Fruit fly (Drosophila melanogaster) whole organism, prepupa: ENCODE data around the gene Gyc88E.
A peak's percentile ranks its signal among the peaks of the same experiment; 100 is the strongest.

Experiments
- CG10631 ChIP-seq: fragments of 200-800 bp; sonication (Bioruptor generic); optimal IDR thresholded peaks from 2 replicates; lab custom pipeline; 2016; ENCODE audit warnings: missing biosample characterization, missing genetic modification characterization
- CG10669 ChIP-seq: fragments of 200-800 bp; sonication (Bioruptor generic); optimal IDR thresholded peaks from 3 replicates; lab custom pipeline; 2018; ENCODE audit warnings: missing biosample characterization, mild to moderate bottlenecking, missing genetic modification characterization, moderate library complexity
- CG11294 ChIP-seq: fragments of 200-800 bp; sonication (Bioruptor generic); IDR thresholded peaks from 2 replicates; pipeline ENCODE4 v1.3.6; 2022; ENCODE audit warnings: missing biosample characterization, missing genetic modification characterization
- CG11762 ChIP-seq: fragments of 200-800 bp; sonication (Bioruptor generic); optimal IDR thresholded peaks from 3 replicates; lab custom pipeline; 2016; ENCODE audit warnings: missing biosample characterization, missing genetic modification characterization; ENCODE audit not compliant: insufficient read depth
- CG1621 ChIP-seq: fragments of 200-800 bp; sonication (Bioruptor generic); optimal IDR thresholded peaks from 3 replicates; lab custom pipeline; 2018; ENCODE audit warnings: missing biosample characterization, mild to moderate bottlenecking, missing genetic modification characterization
- CG3032 ChIP-seq: fragments of 200-800 bp; optimal IDR thresholded peaks from 2 replicates; lab custom pipeline; 2019; ENCODE audit warnings: missing biosample characterization, mild to moderate bottlenecking, missing genetic modification characterization, moderate library complexity
- CG31627 ChIP-seq: fragments of 200-800 bp; sonication (Bioruptor generic); optimal IDR thresholded peaks from 3 replicates; lab custom pipeline; 2016; ENCODE audit warnings: missing biosample characterization, missing genetic modification characterization
- CG32006 ChIP-seq: fragments of 200-800 bp; sonication (Bioruptor generic); optimal IDR thresholded peaks from 3 replicates; lab custom pipeline; 2017; ENCODE audit warnings: missing biosample characterization, mild to moderate bottlenecking, missing genetic modification characterization
- CG34406 ChIP-seq: fragments of 200-800 bp; sonication (Bioruptor generic); optimal IDR thresholded peaks from 3 replicates; lab custom pipeline; 2016; ENCODE audit warnings: missing biosample characterization, missing genetic modification characterization
- CG6276 ChIP-seq: fragments of 200-800 bp; sonication (Bioruptor generic); optimal IDR thresholded peaks from 2 replicates; lab custom pipeline; 2017; ENCODE audit warnings: missing biosample characterization, mild to moderate bottlenecking, missing genetic modification characterization
- CG6854 ChIP-seq: fragments of 200-800 bp; sonication (Bioruptor generic); optimal IDR thresholded peaks from 2 replicates; lab custom pipeline; 2017; ENCODE audit warnings: missing biosample characterization, mild to moderate bottlenecking, missing genetic modification characterization
- CG7368 ChIP-seq: fragments of 200-800 bp; sonication (Bioruptor generic); optimal IDR thresholded peaks from 3 replicates; lab custom pipeline; 2016; ENCODE audit warnings: missing biosample characterization, missing genetic modification characterization
- CG8119 ChIP-seq: fragments of 200-800 bp; sonication (Bioruptor generic); IDR thresholded peaks from 3 replicates; pipeline ENCODE4 v1.3.6; 2022; ENCODE audit warnings: missing biosample characterization, missing genetic modification characterization
- CG8632 ChIP-seq: fragments of 200-800 bp; sonication (Bioruptor generic); optimal IDR thresholded peaks from 3 replicates; lab custom pipeline; 2016; ENCODE audit warnings: missing biosample characterization, missing genetic modification characterization
- Eip78C ChIP-seq: fragments of 200-800 bp; sonication (Bioruptor generic); peaks from one replicate; lab custom pipeline; 2016; ENCODE audit warnings: missing biosample characterization, missing genetic modification characterization
- Eip93F ChIP-seq: fragments of 200-800 bp; sonication (Bioruptor generic); optimal IDR thresholded peaks from 2 replicates; lab custom pipeline; 2016; ENCODE audit warnings: missing biosample characterization, mild to moderate bottlenecking, missing genetic modification characterization
- Ets21C ChIP-seq: fragments of 200-800 bp; sonication (Bioruptor generic); optimal IDR thresholded peaks from 3 replicates; lab custom pipeline; 2016; ENCODE audit warnings: missing biosample characterization, missing genetic modification characterization
- Ets96B ChIP-seq: fragments of 200-800 bp; optimal IDR thresholded peaks from 2 replicates; lab custom pipeline; 2019; ENCODE audit warnings: missing biosample characterization, mild to moderate bottlenecking, missing genetic modification characterization, moderate library complexity
- Hr38 ChIP-seq: sonication (Bioruptor generic); optimal IDR thresholded peaks from 2 replicates; lab custom pipeline; 2016; ENCODE audit warnings: missing biosample characterization, missing genetic modification characterization
- Hr39 ChIP-seq: fragments of 200-800 bp; sonication (Bioruptor generic); optimal IDR thresholded peaks from 2 replicates; lab custom pipeline; 2016; ENCODE audit warnings: missing biosample characterization, missing genetic modification characterization
- Hr4 ChIP-seq: fragments of 200-800 bp; sonication (Bioruptor generic); optimal IDR thresholded peaks from 3 replicates; lab custom pipeline; 2016; ENCODE audit warnings: missing biosample characterization, missing genetic modification characterization
- Lpt ChIP-seq: fragments of 200-800 bp; sonication (Bioruptor generic); optimal IDR thresholded peaks from 3 replicates; lab custom pipeline; 2016; ENCODE audit warnings: missing biosample characterization, missing genetic modification characterization
- OdsH ChIP-seq: fragments of 200-800 bp; sonication (Bioruptor generic); optimal IDR thresholded peaks from 3 replicates; lab custom pipeline; 2016; ENCODE audit warnings: missing biosample characterization, missing genetic modification characterization
- Smox ChIP-seq: fragments of 200-800 bp; sonication (Bioruptor generic); optimal IDR thresholded peaks from 3 replicates; lab custom pipeline; 2016; ENCODE audit warnings: missing biosample characterization, missing genetic modification characterization
- Sox15 ChIP-seq: fragments of 200-800 bp; sonication (Bioruptor generic); optimal IDR thresholded peaks from 3 replicates; lab custom pipeline; 2016; ENCODE audit warnings: missing biosample characterization, missing genetic modification characterization
- achi ChIP-seq: fragments of 200-800 bp; sonication (Bioruptor generic); optimal IDR thresholded peaks from 3 replicates; lab custom pipeline; 2016; ENCODE audit warnings: missing biosample characterization, missing genetic modification characterization
- acj6 ChIP-seq: fragments of 200-800 bp; sonication (Bioruptor generic); optimal IDR thresholded peaks from 3 replicates; lab custom pipeline; 2016; ENCODE audit warnings: missing biosample characterization, missing genetic modification characterization
- cyc ChIP-seq: fragments of 200-800 bp; sonication (Bioruptor generic); optimal IDR thresholded peaks from 3 replicates; lab custom pipeline; 2016; ENCODE audit warnings: missing biosample characterization, missing genetic modification characterization
- dac ChIP-seq: fragments of 200-800 bp; sonication (Bioruptor generic); optimal IDR thresholded peaks from 2 replicates; lab custom pipeline; 2017; ENCODE audit warnings: missing biosample characterization, mild to moderate bottlenecking, missing genetic modification characterization
- dsx ChIP-seq: fragments of 200-800 bp; optimal IDR thresholded peaks from 3 replicates; lab custom pipeline; 2019; ENCODE audit warnings: missing biosample characterization, mild to moderate bottlenecking, missing genetic modification characterization, moderate library complexity; ENCODE audit not compliant: poor library complexity, severe bottlenecking
- esn ChIP-seq: fragments of 200-800 bp; sonication (Bioruptor generic); optimal IDR thresholded peaks from 2 replicates; lab custom pipeline; 2016; ENCODE audit warnings: missing biosample characterization, mild to moderate bottlenecking, missing genetic modification characterization, moderate library complexity
- fd59A ChIP-seq: fragments of 200-800 bp; sonication (Bioruptor generic); optimal IDR thresholded peaks from 2 replicates; lab custom pipeline; 2017; ENCODE audit warnings: missing biosample characterization, mild to moderate bottlenecking, missing genetic modification characterization, missing genetic modification reagents
- fd85E ChIP-seq: fragments of 200-800 bp; sonication (Bioruptor generic); optimal IDR thresholded peaks from 3 replicates; lab custom pipeline; 2016; ENCODE audit warnings: missing biosample characterization, missing genetic modification characterization
- fkh ChIP-seq: fragments of 200-800 bp; sonication (Bioruptor generic); optimal IDR thresholded peaks from 3 replicates; lab custom pipeline; 2017; ENCODE audit warnings: missing biosample characterization, mild to moderate bottlenecking, missing genetic modification characterization, moderate library complexity
- lz ChIP-seq: fragments of 200-800 bp; sonication (Bioruptor generic); optimal IDR thresholded peaks from 3 replicates; lab custom pipeline; 2016; ENCODE audit warnings: missing biosample characterization, missing genetic modification characterization
- pdm3 ChIP-seq: fragments of 200-800 bp; sonication (Bioruptor generic); optimal IDR thresholded peaks from 3 replicates; lab custom pipeline; 2016; ENCODE audit warnings: missing biosample characterization, missing genetic modification characterization
- salr ChIP-seq, 2 experiments: fragments of 200-800 bp; sonication (Bioruptor generic); optimal IDR thresholded peaks; 3 replicates each; lab custom pipeline; 2016 to 2018; ENCODE audit warnings: missing biosample characterization in 2 of 2, missing genetic modification characterization in 2 of 2, mild to moderate bottlenecking in 1 of 2
- spab ChIP-seq: fragments of 200-800 bp; sonication (Bioruptor generic); optimal IDR thresholded peaks from 2 replicates; lab custom pipeline; 2017; ENCODE audit warnings: missing biosample characterization, mild to moderate bottlenecking, missing genetic modification characterization, missing genetic modification reagents
- ss ChIP-seq, 2 experiments: fragments of 200-800 bp; sonication (Bioruptor generic); optimal IDR thresholded peaks; 2 replicates in 1 of 2; 3 replicates in 1 of 2; lab custom pipeline; 2017 to 2018; ENCODE audit warnings: mild to moderate bottlenecking in 2 of 2, missing biosample characterization in 2 of 2, missing genetic modification characterization in 2 of 2, moderate library complexity in 1 of 2
- topi ChIP-seq: fragments of 200-800 bp; sonication (Bioruptor generic); optimal IDR thresholded peaks from 3 replicates; lab custom pipeline; 2016; ENCODE audit warnings: missing biosample characterization, missing genetic modification characterization

Gyc88E gene

dm6 chr3R:15123036-15123715 is 27.0 kb upstream of the Gyc88E start:
- no peak for TF ChIP-seq Hr38 (GFP tag; lab: Kevin White, UChicago)
- TF ChIP-seq fkh, result peak; percentile 55
- TF ChIP-seq CG8119 (GFP tag; lab: Robert Waterston, UW), result no peak

- no peak for TF ChIP-seq CG1621 (tag; lab: Kevin White, UChicago)
- TF ChIP-seq CG11762 (GFP tag; lab: Kevin White, UChicago), result no peak
- TF ChIP-seq CG34406 (GFP tag; lab: Kevin White, UChicago), result no peak
- TF ChIP-seq esn, result no peak
- TF ChIP-seq Hr4 (GFP tag; lab: Kevin White, UChicago), result no peak
- TF ChIP-seq Lpt (GFP tag; lab: Kevin White, UChicago), result no peak
- no peak for TF ChIP-seq Hr39 (GFP tag; lab: Kevin White, UChicago)
- no peak for TF ChIP-seq Smox (GFP tag; lab: Kevin White, UChicago)
- no peak for TF ChIP-seq fd85E (GFP tag; lab: Kevin White, UChicago)
- no peak for TF ChIP-seq CG6854 (GFP tag; lab: Kevin White, UChicago)
- TF ChIP-seq Eip78C (GFP tag; lab: Kevin White, UChicago), result no peak
Observed at dm6 chr3R:15124559-15124958, 25.6 kb upstream of the Gyc88E start.

- TF ChIP-seq fkh (no peak), Eip78C (GFP tag; lab: Kevin White, UChicago) (no peak), Lpt (GFP tag; lab: Kevin White, UChicago) (no peak), CG32006 (no peak), CG11294 (no peak), achi (no peak), Ets21C (GFP tag; lab: Kevin White, UChicago) (no peak)
Observed at dm6 chr3R:15125796-15126195, 24.4 kb upstream of the Gyc88E start.

- TF ChIP-seq fkh (peak; percentile 18), salr (GFP tag; optimal IDR thresholded peaks at IDR 0.05; lab: Kevin White, UChicago) (no peak)
- TF ChIP-seq, all 60 proteins: peak for 1
Observed at dm6 chr3R:15128060-15128459, 22.1 kb upstream of the Gyc88E start.

dm6 chr3R:15128646-15129429 is 21.3 kb upstream of the Gyc88E start:
- no peak for TF ChIP-seq CG10669 (GFP tag; lab: Kevin White, UChicago)
- TF ChIP-seq Eip78C (GFP tag; lab: Kevin White, UChicago), result peak; percentile 49
- TF ChIP-seq pdm3 (GFP tag; lab: Kevin White, UChicago), result peak; percentile 2
- TF ChIP-seq topi (GFP tag; lab: Kevin White, UChicago), result no peak
- TF ChIP-seq Hr39 (GFP tag; lab: Kevin White, UChicago), result no peak
- peak; percentile 44 for TF ChIP-seq dac (GFP tag; lab: Kevin White, UChicago)
- TF ChIP-seq Sox15 (GFP tag; lab: Kevin White, UChicago), result no peak
- TF ChIP-seq CG6276 (GFP tag; lab: Kevin White, UChicago), result peak; percentile 70
- no peak for TF ChIP-seq Smox (GFP tag; lab: Kevin White, UChicago)
- no peak for TF ChIP-seq fd59A
- TF ChIP-seq spab (GFP tag; lab: Kevin White, UChicago), result peak; percentile 3
- no peak for TF ChIP-seq fd85E (GFP tag; lab: Kevin White, UChicago)
- TF ChIP-seq Ets21C (GFP tag; lab: Kevin White, UChicago), result no peak
- peak; percentile 37 for TF ChIP-seq OdsH (GFP tag; lab: Kevin White, UChicago)
- TF ChIP-seq CG1621 (tag; lab: Kevin White, UChicago), result no peak
- no peak for TF ChIP-seq CG7368 (GFP tag; lab: Kevin White, UChicago)
- TF ChIP-seq fkh, result peak; percentile 8
- TF ChIP-seq Ets96B, result no peak
- no peak for TF ChIP-seq CG3032 (tag; lab: Kevin White, UChicago)
- TF ChIP-seq Hr4 (GFP tag; lab: Kevin White, UChicago), result peak; percentile 57
- TF ChIP-seq CG8632 (GFP tag; lab: Kevin White, UChicago), result no peak
- peak in 1 of 2 experiments; percentile 60 for TF ChIP-seq salr (GFP tag; optimal IDR thresholded peaks at IDR 0.05; lab: Kevin White, UChicago)
- TF ChIP-seq CG31627 (GFP tag; lab: Kevin White, UChicago), result no peak
- no peak for TF ChIP-seq dsx
- peak; percentile 84 for TF ChIP-seq CG32006
- no peak for TF ChIP-seq ss (GFP tag; optimal IDR thresholded peaks at IDR 0.05; lab: Kevin White, UChicago)
- no peak for TF ChIP-seq cyc
- no peak for TF ChIP-seq Eip93F (GFP tag; lab: Kevin White, UChicago)
- TF ChIP-seq CG10631 (GFP tag; lab: Kevin White, UChicago), result peak; percentile 8
- peak; percentile 14 for TF ChIP-seq acj6 (GFP tag; lab: Kevin White, UChicago)
- no peak for TF ChIP-seq lz (GFP tag; lab: Kevin White, UChicago)
